Fruit fly (Drosophila melanogaster) whole organism, pupa: ENCODE measurements around the gene twe.

Experiments
- EcR ChIP-seq: fragments of 200-800 bp; sonication (Bioruptor generic); optimal IDR thresholded peaks from 3 replicates; lab custom pipeline; 2019; ENCODE audit warnings: missing biosample characterization, missing genetic modification characterization, mild to moderate bottlenecking, moderate library complexity, missing genetic modification reagents
- fd96Ca ChIP-seq: fragments of 200-800 bp; sonication (Bioruptor generic); IDR thresholded peaks from 3 replicates; pipeline ENCODE4 v1.3.6; 2022; ENCODE audit warnings: missing biosample characterization, missing genetic modification characterization
- rn ChIP-seq: fragments of 200-800 bp; sonication (Bioruptor generic); IDR thresholded peaks from 2 replicates; pipeline ENCODE4 v1.3.6; 2022; ENCODE audit warnings: missing biosample characterization, missing genetic modification characterization

DNA sequence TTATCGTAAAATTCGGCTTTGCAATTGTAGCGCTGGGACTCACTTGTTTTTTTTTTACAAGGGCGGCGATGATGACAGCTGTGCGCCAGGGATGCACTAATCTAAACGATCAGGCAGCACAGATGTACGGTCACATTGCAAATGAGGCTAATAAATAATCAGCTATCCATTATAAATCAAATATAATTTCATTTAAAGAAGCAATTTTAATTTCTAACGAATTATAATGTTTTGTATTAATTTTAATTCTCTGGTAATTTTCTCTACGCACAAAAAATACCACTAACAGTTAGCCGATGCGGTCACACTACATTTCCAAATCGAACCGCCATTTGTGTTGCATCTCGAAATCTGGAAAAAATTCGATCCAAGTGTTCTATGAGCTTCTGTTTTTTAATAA lies 49.0 kb upstream of the twe start, which contains the start of the genes cni and fzy:
- no peak for TF ChIP-seq rn
- TF ChIP-seq fd96Ca (GFP tag; lab: Robert Waterston, UW): no peak
- no peak for TF ChIP-seq EcR (GFP tag; lab: Kevin White, UChicago)
